Worm (Caenorhabditis elegans) whole organism, L4/young adult: Measurements from ENCODE around the gene T02G5.7.

Experiments used
- W03F9.2 ChIP-seq: fragments of 150-350 bp; optimal IDR thresholded peaks from 2 replicates; lab custom pipeline; 2014; ENCODE audit warnings: missing biosample characterization, missing genetic modification characterization
- him-1 ChIP-seq: sonication (generic microtip); optimal IDR thresholded peaks from 2 replicates; lab custom pipeline; 2016; ENCODE audit warnings: missing genotype, missing genetic modification reagents, missing genetic modification characterization, missing compliant biosample characterization

ce11 chrII:7102288-7102687, 26.9 kb downstream of the T02G5.7 start:
- TF ChIP-seq W03F9.2 (tag; lab: Kevin White, UChicago) (no peak), him-1 (tag; lab: Kevin White, UChicago) (no peak)
